Worm (Caenorhabditis elegans) whole organism, mixed stage, embryonic: ENCODE results near the gene ZK1320.11.

Experiments used
- M03D4.4 ChIP-seq: sonication (generic microtip); optimal IDR thresholded peaks from 2 replicates; lab custom pipeline; 2017; ENCODE audit warnings: mild to moderate bottlenecking, missing genetic modification characterization, missing compliant biosample characterization
- bed-3 ChIP-seq: fragments of 200-800 bp; sonication (Bioruptor generic); optimal IDR thresholded peaks from 3 replicates; lab custom pipeline; 2018; ENCODE audit warnings: mild to moderate bottlenecking, missing genetic modification characterization, moderate library complexity, missing compliant biosample characterization
- ceh-39 ChIP-seq: fragments of 150-350 bp; optimal IDR thresholded peaks from 2 replicates; lab custom pipeline; 2014; ENCODE audit warnings: missing biosample characterization, missing genetic modification characterization
- ceh-43 ChIP-seq: fragments of 200-800 bp; sonication (Bioruptor generic); optimal IDR thresholded peaks from 2 replicates; lab custom pipeline; 2018; ENCODE audit warnings: mild to moderate bottlenecking, missing genetic modification characterization, moderate library complexity, missing compliant biosample characterization
- ceh-83 ChIP-seq: fragments of 200-800 bp; sonication (Bioruptor generic); optimal IDR thresholded peaks from 2 replicates; lab custom pipeline; 2018; ENCODE audit warnings: mild to moderate bottlenecking, missing genetic modification characterization, missing compliant biosample characterization
- ces-1 ChIP-seq: fragments of 150-350 bp; optimal IDR thresholded peaks from 2 replicates; lab custom pipeline; 2014; ENCODE audit warnings: missing biosample characterization, missing genetic modification reagents, missing genetic modification characterization
- cnd-1 ChIP-seq: fragments of 200-800 bp; sonication (Bioruptor generic); optimal IDR thresholded peaks from 2 replicates; lab custom pipeline; 2018; ENCODE audit warnings: mild to moderate bottlenecking, missing genetic modification characterization, missing compliant biosample characterization
- drap-1 ChIP-seq: fragments of 200-800 bp; sonication (Bioruptor generic); optimal IDR thresholded peaks from 3 replicates; lab custom pipeline; 2018; ENCODE audit warnings: mild to moderate bottlenecking, missing genetic modification characterization, missing compliant biosample characterization
- elt-1 ChIP-seq: sonication (generic microtip); optimal IDR thresholded peaks from 2 replicates; lab custom pipeline; 2017; ENCODE audit warnings: missing genetic modification characterization, mild to moderate bottlenecking, missing compliant biosample characterization, antibody characterized with exemption, moderate library complexity, borderline replicate concordance; ENCODE audit not compliant: insufficient read depth
- flh-1 ChIP-seq: fragments of 200-800 bp; sonication (Bioruptor generic); optimal IDR thresholded peaks from 2 replicates; lab custom pipeline; 2018; ENCODE audit warnings: mild to moderate bottlenecking, missing genetic modification characterization, moderate library complexity, missing compliant biosample characterization
- ham-2 ChIP-seq: fragments of 200-800 bp; sonication (Bioruptor generic); optimal IDR thresholded peaks from 2 replicates; lab custom pipeline; 2018; ENCODE audit warnings: mild to moderate bottlenecking, missing genetic modification characterization, missing compliant biosample characterization
- hlh-1 ChIP-seq: fragments of 150-350 bp; optimal IDR thresholded peaks from 2 replicates; lab custom pipeline; 2014; ENCODE audit warnings: missing biosample characterization, missing genetic modification reagents, missing genetic modification characterization
- lin-13 ChIP-seq: fragments of 150-350 bp; optimal IDR thresholded peaks from 2 replicates; lab custom pipeline; 2014; ENCODE audit warnings: missing biosample characterization, missing genetic modification characterization
- lin-32 ChIP-seq: fragments of 200-800 bp; sonication (Bioruptor generic); optimal IDR thresholded peaks from 2 replicates; lab custom pipeline; 2018; ENCODE audit warnings: mild to moderate bottlenecking, missing genetic modification characterization, missing compliant biosample characterization
- lsy-2 ChIP-seq: fragments of 150-350 bp; optimal IDR thresholded peaks from 2 replicates; lab custom pipeline; 2014; ENCODE audit warnings: missing biosample characterization, missing genetic modification characterization
- mab-5 ChIP-seq: fragments of 150-350 bp; optimal IDR thresholded peaks from 2 replicates; lab custom pipeline; 2014; ENCODE audit warnings: missing biosample characterization, missing genetic modification characterization
- mep-1 ChIP-seq: fragments of 150-350 bp; optimal IDR thresholded peaks from 2 replicates; lab custom pipeline; 2017; ENCODE audit warnings: missing biosample characterization, missing genetic modification reagents, missing genetic modification characterization, inconsistent platforms
- mls-2 ChIP-seq: sonication (generic microtip); optimal IDR thresholded peaks from 2 replicates; lab custom pipeline; 2016; ENCODE audit warnings: mild to moderate bottlenecking, missing genetic modification characterization, moderate library complexity, missing compliant biosample characterization
- nhr-12 ChIP-seq: fragments of 150-350 bp; optimal IDR thresholded peaks from 2 replicates; lab custom pipeline; 2014; ENCODE audit warnings: missing biosample characterization, missing genetic modification characterization
- nhr-2 ChIP-seq: fragments of 150-350 bp; optimal IDR thresholded peaks from 2 replicates; lab custom pipeline; 2014; ENCODE audit warnings: missing biosample characterization, missing genetic modification characterization
- nhr-237 ChIP-seq: fragments of 150-350 bp; optimal IDR thresholded peaks from 2 replicates; lab custom pipeline; 2014; ENCODE audit warnings: missing biosample characterization, missing genetic modification characterization
- nhr-28 ChIP-seq: fragments of 150-350 bp; optimal IDR thresholded peaks from 2 replicates; lab custom pipeline; 2014; ENCODE audit warnings: missing biosample characterization, missing genetic modification characterization
- sem-2 ChIP-seq: fragments of 200-800 bp; sonication (Bioruptor generic); optimal IDR thresholded peaks from 2 replicates; lab custom pipeline; 2018; ENCODE audit warnings: mild to moderate bottlenecking, missing genetic modification characterization, missing compliant biosample characterization
- snpc-4 ChIP-seq: fragments of 150-350 bp; optimal IDR thresholded peaks from 2 replicates; lab custom pipeline; 2014; ENCODE audit warnings: missing biosample characterization, missing genetic modification characterization
- sptf-1 ChIP-seq: sonication (generic microtip); optimal IDR thresholded peaks from 2 replicates; lab custom pipeline; 2017; ENCODE audit warnings: mild to moderate bottlenecking, missing genetic modification characterization, moderate library complexity, missing compliant biosample characterization
- unc-120 ChIP-seq: sonication (generic microtip); optimal IDR thresholded peaks from 2 replicates; lab custom pipeline; 2017; ENCODE audit warnings: missing genetic modification characterization, missing compliant biosample characterization; ENCODE audit not compliant: poor library complexity, severe bottlenecking
- unc-39 ChIP-seq: fragments of 150-350 bp; optimal IDR thresholded peaks from 2 replicates; lab custom pipeline; 2014; ENCODE audit warnings: missing biosample characterization, missing genetic modification characterization
- unc-62 ChIP-seq: fragments of 150-350 bp; optimal IDR thresholded peaks from 2 replicates; lab custom pipeline; 2014; ENCODE audit warnings: missing biosample characterization, missing genetic modification reagents, missing genetic modification characterization
- zip-8 ChIP-seq: fragments of 150-350 bp; optimal IDR thresholded peaks from 2 replicates; lab custom pipeline; 2014; ENCODE audit warnings: missing biosample characterization, missing genetic modification characterization
- ztf-11 ChIP-seq: fragments of 150-350 bp; optimal IDR thresholded peaks from 2 replicates; lab custom pipeline; 2014; ENCODE audit warnings: missing biosample characterization, missing genetic modification characterization

Gene ZK1320.11

DNA sequence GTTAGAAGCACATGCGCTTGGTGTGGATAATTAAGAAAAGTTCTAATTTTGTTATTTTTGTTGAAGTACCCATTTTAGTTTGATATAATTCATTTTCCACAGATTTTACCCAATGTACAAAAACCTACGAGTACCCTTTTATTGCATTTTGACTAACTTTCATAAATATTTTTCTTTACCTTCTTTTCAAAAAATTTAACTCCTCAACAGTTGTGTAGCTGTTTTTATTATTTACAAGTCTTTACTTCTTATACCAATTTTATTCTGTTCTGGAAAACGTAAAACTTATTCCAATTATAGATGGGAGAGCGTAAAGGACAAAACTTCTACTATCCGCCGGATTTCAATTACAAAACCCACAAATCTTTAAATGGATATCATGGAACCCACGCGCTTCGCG is 18.2 kb upstream of the ZK1320.11 start, which contains the start of gene ZK1307.9:
TSS of gene ZK1307.9 (plus strand) at position 301 of the 400 bp plus-strand sequence.
- no peak for TF ChIP-seq unc-39 (tag; lab: Kevin White, UChicago)

DNA sequence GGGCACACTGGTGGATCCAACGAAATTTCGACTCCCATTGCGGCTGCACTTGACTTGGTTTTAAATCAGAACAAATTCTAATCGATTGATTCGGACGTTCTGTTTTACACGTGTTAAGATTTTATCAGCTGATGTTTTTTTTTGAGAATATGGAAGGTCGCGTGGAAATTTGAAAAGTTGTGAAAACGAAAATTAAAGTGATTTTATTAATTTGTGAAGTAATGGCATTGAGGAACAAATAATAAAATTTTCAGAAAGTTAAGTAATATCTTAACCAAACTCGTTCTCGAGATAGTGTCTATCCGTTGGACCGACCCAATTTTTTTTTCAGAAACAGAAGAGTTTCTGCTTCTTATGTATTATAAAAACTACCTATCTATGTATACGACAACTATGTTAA is 15.7 kb upstream of the ZK1320.11 start, which contains the start of gene ZK1307.4:
TSS of gene ZK1307.4 (minus strand) at position 101 of the 400 bp plus-strand sequence.
- TF ChIP-seq cnd-1 = no peak
- no peak for TF ChIP-seq ceh-39
- no peak for TF ChIP-seq ztf-11 (tag; lab: Kevin White, UChicago)

DNA sequence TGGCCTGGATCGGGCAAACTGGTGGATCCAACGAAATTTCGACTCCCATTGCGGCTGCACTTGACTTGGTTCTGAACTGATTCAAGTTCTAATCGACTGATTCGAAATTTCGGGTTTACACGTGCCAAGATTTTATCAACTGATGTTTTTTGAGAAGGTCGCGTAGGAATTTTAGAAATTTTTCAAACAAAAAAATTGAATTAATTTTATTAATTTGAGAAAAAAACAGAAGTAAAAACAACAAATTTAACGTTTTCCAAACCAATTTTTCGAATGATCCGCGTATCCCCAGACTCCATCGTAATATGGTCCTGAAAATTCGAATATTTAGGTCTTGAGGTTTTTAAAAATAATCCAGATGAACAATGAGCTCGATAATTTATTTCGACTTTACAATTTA is 14.5 kb upstream of the ZK1320.11 start, which contains the start of gene ZK1307.3:
TSS of gene ZK1307.3 (minus strand) at position 101 of the 400 bp plus-strand sequence.
- TF ChIP-seq ham-2 (no peak), nhr-12 (tag; lab: Kevin White, UChicago) (no peak), ceh-43 (GFP tag; lab: Kevin White, UChicago) (no peak), unc-39 (tag; lab: Kevin White, UChicago) (no peak), lin-32 (GFP tag; lab: Kevin White, UChicago) (no peak), cnd-1 (no peak), ceh-83 (GFP tag; lab: Kevin White, UChicago) (no peak), nhr-2 (tag; lab: Kevin White, UChicago) (no peak), M03D4.4 (tag; lab: Kevin White, UChicago) (no peak), bed-3 (GFP tag; lab: Kevin White, UChicago) (no peak), mls-2 (no peak), flh-1 (no peak), hlh-1 (tag; lab: Kevin White, UChicago) (no peak), unc-62 (GFP tag; lab: Kevin White, UChicago) (no peak), lsy-2 (tag; lab: Kevin White, UChicago) (no peak), sem-2 (no peak), zip-8 (tag; lab: Kevin White, UChicago) (no peak), nhr-28 (tag; lab: Kevin White, UChicago) (no peak)

DNA sequence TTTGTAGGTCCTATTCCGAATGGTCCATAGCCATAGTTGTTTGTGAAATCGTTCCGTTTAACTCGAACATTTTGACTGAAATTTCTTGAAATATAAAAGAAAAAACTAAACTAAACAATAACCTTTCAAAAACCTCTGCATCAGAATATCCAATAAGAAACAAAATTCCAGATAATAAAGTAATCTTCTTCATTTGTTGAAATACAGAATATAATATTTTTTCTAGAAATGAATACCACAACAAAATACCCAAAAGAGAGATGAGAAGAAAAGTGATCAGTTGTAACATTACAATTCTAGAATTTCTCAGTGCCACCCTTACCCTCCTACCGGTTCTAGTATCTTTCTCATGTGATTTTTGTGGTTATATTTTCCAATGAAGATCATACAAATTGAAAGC is 13.7 kb upstream of the ZK1320.11 start, which contains the start of gene ZK1307.2:
TSS of gene ZK1307.2 (minus strand) at position 274 of the 400 bp plus-strand sequence.
- TF ChIP-seq lin-13 (tag; lab: Kevin White, UChicago) = no peak
- no peak for TF ChIP-seq ztf-11 (tag; lab: Kevin White, UChicago)
- no peak for TF ChIP-seq zip-8 (tag; lab: Kevin White, UChicago)

DNA sequence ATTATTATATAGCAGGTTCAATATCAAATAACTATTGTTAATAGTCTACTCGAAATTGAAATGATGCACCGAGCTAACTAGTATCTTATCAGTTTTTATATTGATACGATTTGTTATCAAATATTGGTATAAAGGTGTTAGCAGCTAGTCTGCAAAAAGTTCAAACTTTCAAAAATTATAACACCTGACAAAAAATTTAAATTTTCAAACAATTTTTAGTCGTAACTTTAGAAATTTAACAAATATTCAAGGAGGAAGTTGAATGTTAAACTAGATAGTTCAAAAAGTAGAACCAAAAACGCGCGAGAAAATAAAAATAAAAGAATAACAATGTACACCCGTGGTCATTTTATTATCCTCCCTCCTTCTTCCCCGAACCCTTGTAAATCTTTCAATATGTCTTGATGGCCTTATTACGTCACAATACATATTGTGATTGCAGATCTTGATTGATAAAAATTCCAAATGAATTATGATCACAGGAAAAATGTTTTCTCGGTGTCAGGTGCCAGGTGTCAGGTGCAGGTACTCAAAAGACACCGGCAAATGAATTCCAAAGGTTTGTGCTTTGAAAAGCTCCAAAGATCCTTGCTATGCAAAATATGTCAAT is 11.8 kb upstream of the ZK1320.11 start, which contains the start of gene ZK1307.1:
TSS of gene ZK1307.1 (minus strand) at position 51 of the 610 bp plus-strand sequence.
- TF ChIP-seq elt-1 (tag; lab: Kevin White, UChicago) (peak; percentile 12), zip-8 (tag; lab: Kevin White, UChicago) (peak; percentile 69), unc-62 (GFP tag; lab: Kevin White, UChicago) (peak; percentile 39), unc-39 (tag; lab: Kevin White, UChicago) (no peak)
- TF ChIP-seq, all 35 proteins: peak for 3

- no peak for TF ChIP-seq flh-1
- no peak for TF ChIP-seq zip-8 (tag; lab: Kevin White, UChicago)
- TF ChIP-seq ces-1 = no peak
- no peak for TF ChIP-seq nhr-12 (tag; lab: Kevin White, UChicago)
- TF ChIP-seq elt-1 (tag; lab: Kevin White, UChicago) = no peak
- no peak for TF ChIP-seq drap-1 (GFP tag; lab: Kevin White, UChicago)
- TF ChIP-seq lin-13 (tag; lab: Kevin White, UChicago) = no peak
- TF ChIP-seq sptf-1 (tag; lab: Kevin White, UChicago) = no peak
- no peak for TF ChIP-seq unc-120 (tag; lab: Kevin White, UChicago)
- TF ChIP-seq M03D4.4 (tag; lab: Kevin White, UChicago) = no peak
- TF ChIP-seq nhr-237 = no peak
- TF ChIP-seq mab-5 (tag; lab: Kevin White, UChicago) = no peak
- TF ChIP-seq hlh-1 (tag; lab: Kevin White, UChicago) = no peak
- no peak for TF ChIP-seq snpc-4 (tag; lab: Kevin White, UChicago)
- TF ChIP-seq bed-3 (GFP tag; lab: Kevin White, UChicago) = no peak
- no peak for TF ChIP-seq lin-32 (GFP tag; lab: Kevin White, UChicago)
- no peak for TF ChIP-seq ceh-83 (GFP tag; lab: Kevin White, UChicago)
- no peak for TF ChIP-seq mep-1 (tag; lab: Kevin White, UChicago)
Observed at ce11 chrII:9656210-9656755, 11.1 kb upstream of the ZK1320.11 start, which contains the start of gene gstk-1. TSS of gene gstk-1 (plus strand) at chrII:9656705.
